Worm (Caenorhabditis elegans): ENCODE measurements around the gene R74.2.

Gene R74.2

ce11 chrIII:4170903-4171377 lies 17.0 kb upstream of the R74.2 start, which contains the start of the genes rnf-121 and C16C10.4 (continued):
- TF ChIP-seq dmd-6 (GFP tag; IDR thresholded peaks at IDR 0.05) (no peak), pqm-1 (tag; optimal IDR thresholded peaks at IDR 0.05) (no peak), ceh-32 (tag; optimal IDR thresholded peaks at IDR 0.05; ENCODE audit: poor library complexity) (no peak), F10B5.3 (tag; optimal IDR thresholded peaks at IDR 0.05) (peak; percentile 37), zag-1 (tag; optimal IDR thresholded peaks at IDR 0.05) (no peak), skn-1 (tag; optimal IDR thresholded peaks at IDR 0.05) (no peak), Y48G9A.11 (GFP tag; IDR thresholded peaks at IDR 0.05) (peak; percentile 63; the same call in 1 of the 2 replicates), arid-1 (GFP tag; conservative IDR thresholded peaks at IDR 0.05) (peak; percentile 81), nhr-28 (tag; optimal IDR thresholded peaks at IDR 0.05) (no peak), mep-1 (tag; optimal IDR thresholded peaks at IDR 0.05) (peak; percentile 66), ceh-28 (tag; optimal IDR thresholded peaks at IDR 0.05) (peak; percentile 4), vab-7 (GFP tag; IDR thresholded peaks at IDR 0.05) (peak; percentile 40; the same call in 1 of the 2 replicates), lin-39 (tag; optimal IDR thresholded peaks at IDR 0.05) (no peak), ama-1 (optimal IDR thresholded peaks at IDR 0.05) (peak; percentile 9), tag-97 (GFP tag; IDR thresholded peaks at IDR 0.05) (no peak), snpc-4 (tag; optimal IDR thresholded peaks at IDR 0.05) (no peak), pha-4 (GFP tag; IDR thresholded peaks at IDR 0.05) (peak; percentile 50; the same call in 1 of the 2 replicates), pha-4 (tag; optimal IDR thresholded peaks at IDR 0.05) (no peak), zfp-2 (tag; optimal IDR thresholded peaks at IDR 0.05) (no peak), tra-1 (GFP tag; IDR thresholded peaks at IDR 0.05) (no peak), unc-130 (GFP tag; optimal IDR thresholded peaks at IDR 0.05) (peak; percentile 82), ceh-44 (GFP tag; IDR thresholded peaks at IDR 0.05) (no peak), R02D3.7 (tag; optimal IDR thresholded peaks at IDR 0.05) (no peak), mxl-2 (GFP tag; conservative IDR thresholded peaks at IDR 0.05) (no peak), nhr-6 (tag; optimal IDR thresholded peaks at IDR 0.05) (peak; percentile 67), spr-1 (tag; optimal IDR thresholded peaks at IDR 0.05) (peak; percentile 77), set-16 (GFP tag; IDR thresholded peaks at IDR 0.05) (no peak), nhr-41 (GFP tag; IDR thresholded peaks at IDR 0.05) (no peak), F37D6.2 (tag; optimal IDR thresholded peaks at IDR 0.05) (peak; percentile 11), jun-1 (tag; optimal IDR thresholded peaks at IDR 0.05) (no peak), Y75B8A.6 (GFP tag; IDR thresholded peaks at IDR 0.05) (no peak), zip-2 (tag; optimal IDR thresholded peaks at IDR 0.05) (peak; percentile 23), lim-7 (GFP tag; IDR thresholded peaks at IDR 0.05) (peak; percentile 58; the same call in 1 of the 2 replicates), daf-8 (GFP tag; IDR thresholded peaks at IDR 0.05) (no peak), nhr-102 (tag; optimal IDR thresholded peaks at IDR 0.05) (peak; percentile 67), ZK546.5 (tag; optimal IDR thresholded peaks at IDR 0.05) (no peak), T20F7.1 (GFP tag; optimal IDR thresholded peaks at IDR 0.05) (no peak), F49E8.2 (tag; optimal IDR thresholded peaks at IDR 0.05; ENCODE audit: borderline replicate concordance) (peak; percentile 29), mes-2 (tag; optimal IDR thresholded peaks at IDR 0.05; ENCODE audit: poor library complexity, severe bottlenecking) (peak; percentile 95), aha-1 (tag) (peak; percentile 45), hlh-11 (tag; optimal IDR thresholded peaks at IDR 0.05) (no peak), cey-2 (tag; optimal IDR thresholded peaks at IDR 0.05; ENCODE audit: borderline replicate concordance, insufficient read depth) (no peak), dmd-9 (GFP tag; IDR thresholded peaks at IDR 0.05) (no peak), hlh-30 (tag; optimal IDR thresholded peaks at IDR 0.05; ENCODE audit: insufficient read depth) (no peak), nhr-25 (tag; optimal IDR thresholded peaks at IDR 0.05; ENCODE audit: borderline replicate concordance, insufficient read depth) (no peak), dmd-8 (GFP tag; IDR thresholded peaks at IDR 0.05) (no peak), nhr-76 (tag; optimal IDR thresholded peaks at IDR 0.05) (no peak), hmg-1.1 (GFP tag; IDR thresholded peaks at IDR 0.05) (peak; percentile 63), ceh-20 (GFP tag; IDR thresholded peaks at IDR 0.05) (no peak), madf-9 (GFP tag; conservative IDR thresholded peaks at IDR 0.05) (no peak), dve-1 (tag; optimal IDR thresholded peaks at IDR 0.05; ENCODE audit: insufficient read depth) (peak; percentile 29)
